Worm (Caenorhabditis elegans) whole organism, L4 larva: ENCODE data around the gene C25E10.11.

Experiments used
- D1046.2 ChIP-seq: fragments of 200-800 bp; sonication (Bioruptor generic); IDR thresholded peaks from 2 replicates; pipeline ENCODE4 v1.3.6; 2022; ENCODE audit warnings: missing genetic modification characterization, missing compliant biosample characterization
- F49E8.2 ChIP-seq: sonication (generic microtip); optimal IDR thresholded peaks from 2 replicates; lab custom pipeline; 2016; ENCODE audit warnings: missing compliant biosample characterization, mild to moderate bottlenecking, missing genetic modification characterization, borderline replicate concordance
- Y5F2A.4 ChIP-seq: fragments of 200-800 bp; sonication (Bioruptor generic); optimal IDR thresholded peaks from 2 replicates; lab custom pipeline; 2018; ENCODE audit warnings: mild to moderate bottlenecking, missing genetic modification characterization, missing compliant biosample characterization
- ZK337.2 ChIP-seq: fragments of 200-800 bp; sonication (Bioruptor generic); IDR thresholded peaks from 2 replicates; pipeline ENCODE4 v1.3.6; 2022; ENCODE audit warnings: missing genetic modification reagents, missing genetic modification characterization, missing compliant biosample characterization
- arid-1 ChIP-seq: fragments of 200-800 bp; sonication (Bioruptor generic); conservative IDR thresholded peaks from 2 replicates; pipeline ENCODE4 v1.3.6; 2022; ENCODE audit warnings: missing genetic modification reagents, missing genetic modification characterization, missing compliant biosample characterization
- ceh-20 ChIP-seq: fragments of 200-800 bp; sonication (Bioruptor generic); IDR thresholded peaks from 2 replicates; pipeline ENCODE4 v1.3.6; 2022; ENCODE audit warnings: missing genetic modification reagents, missing genetic modification characterization, missing compliant biosample characterization
- ceh-32 ChIP-seq: sonication (generic microtip); optimal IDR thresholded peaks from 2 replicates; lab custom pipeline; 2016; ENCODE audit warnings: mild to moderate bottlenecking, missing genetic modification characterization, missing compliant biosample characterization; ENCODE audit not compliant: poor library complexity
- ceh-44 ChIP-seq: fragments of 200-800 bp; sonication (Bioruptor generic); IDR thresholded peaks from 2 replicates; pipeline ENCODE4 v1.3.6; 2022; ENCODE audit warnings: missing genetic modification reagents, missing genetic modification characterization, missing compliant biosample characterization
- ceh-82 ChIP-seq: sonication (generic microtip); optimal IDR thresholded peaks from 2 replicates; lab custom pipeline; 2017; ENCODE audit warnings: missing biosample characterization, missing genetic modification characterization
- ces-1 ChIP-seq: fragments of 150-350 bp; sonication (generic microtip); optimal IDR thresholded peaks from 4 replicates; lab custom pipeline; 2014; ENCODE audit warnings: missing biosample characterization, missing genetic modification reagents, missing genetic modification characterization
- daf-16 ChIP-seq, 3 experiments: sonication (generic microtip); optimal IDR thresholded peaks; 2 replicates each; lab custom pipeline; 2016 to 2017; ENCODE audit warnings: missing genetic modification characterization in 3 of 3, missing genetic modification reagents in 3 of 3, mild to moderate bottlenecking in 2 of 3, missing compliant biosample characterization in 2 of 3, missing biosample characterization in 1 of 3, moderate library complexity in 1 of 3
- dmd-8 ChIP-seq: fragments of 200-800 bp; sonication (Bioruptor generic); IDR thresholded peaks from 2 replicates; pipeline ENCODE4 v1.3.6; 2022; ENCODE audit warnings: missing genetic modification characterization, missing compliant biosample characterization
- duxl-1 ChIP-seq: sonication (generic microtip); optimal IDR thresholded peaks from 2 replicates; lab custom pipeline; 2016; ENCODE audit warnings: mild to moderate bottlenecking, missing genetic modification characterization, moderate library complexity, missing compliant biosample characterization; ENCODE audit not compliant: poor library complexity
- dve-1 ChIP-seq: sonication (generic microtip); optimal IDR thresholded peaks from 2 replicates; lab custom pipeline; 2017; ENCODE audit warnings: antibody characterized with exemption, mild to moderate bottlenecking, missing genetic modification characterization, missing compliant biosample characterization; ENCODE audit not compliant: insufficient read depth
- egl-27 ChIP-seq: sonication (generic microtip); optimal IDR thresholded peaks from 3 replicates; lab custom pipeline; 2017; ENCODE audit warnings: missing biosample characterization, missing genetic modification reagents, missing genetic modification characterization
- fkh-10 ChIP-seq: fragments of 150-350 bp; optimal IDR thresholded peaks from 2 replicates; lab custom pipeline; 2014; ENCODE audit warnings: missing biosample characterization, missing genetic modification reagents, missing genetic modification characterization
- fos-1 ChIP-seq: fragments of 150-350 bp; optimal IDR thresholded peaks from 2 replicates; lab custom pipeline; 2014; ENCODE audit warnings: missing biosample characterization, missing genetic modification characterization
- hif-1 ChIP-seq, 2 experiments: sonication (generic microtip); optimal IDR thresholded peaks; 2 replicates each; lab custom pipeline; 2016 to 2017; ENCODE audit warnings: missing compliant biosample characterization in 2 of 2, missing genetic modification characterization in 2 of 2, missing genetic modification reagents in 2 of 2, missing genotype in 2 of 2, mild to moderate bottlenecking in 1 of 2
- hmg-1.1 ChIP-seq: fragments of 200-800 bp; sonication (Bioruptor generic); IDR thresholded peaks from 2 replicates; pipeline ENCODE4 v1.3.6; 2022; ENCODE audit warnings: missing genetic modification reagents, missing genetic modification characterization, missing compliant biosample characterization
- lim-7 ChIP-seq: fragments of 200-800 bp; sonication (Bioruptor generic); IDR thresholded peaks from 2 replicates; pipeline ENCODE4 v1.3.6; 2022; ENCODE audit warnings: missing genetic modification characterization, missing compliant biosample characterization
- lin-13 ChIP-seq: fragments of 150-350 bp; optimal IDR thresholded peaks from 2 replicates; lab custom pipeline; 2014; ENCODE audit warnings: missing biosample characterization, missing genetic modification reagents, missing genetic modification characterization
- lin-29 ChIP-seq: fragments of 200-800 bp; sonication (Bioruptor generic); IDR thresholded peaks from 2 replicates; pipeline ENCODE4 v1.3.6; 2022; ENCODE audit warnings: missing genetic modification reagents, missing genetic modification characterization, missing compliant biosample characterization
- lin-38 ChIP-seq: fragments of 200-800 bp; sonication (Bioruptor generic); IDR thresholded peaks from 2 replicates; pipeline ENCODE4 v1.3.6; 2022; ENCODE audit warnings: missing genetic modification reagents, missing genetic modification characterization, missing compliant biosample characterization
- lin-39 ChIP-seq: fragments of 150-350 bp; optimal IDR thresholded peaks from 2 replicates; lab custom pipeline; 2014; ENCODE audit warnings: missing biosample characterization, missing genetic modification reagents, missing genetic modification characterization
- lsy-2 ChIP-seq, 2 experiments: fragments of 150-350 bp in 1 of 2; sonication (generic microtip) in 1 of 2; optimal IDR thresholded peaks; 2 replicates each; lab custom pipeline; 2014 to 2017; ENCODE audit warnings: missing biosample characterization in 2 of 2, missing genetic modification characterization in 2 of 2
- madf-5 ChIP-seq, 2 experiments: fragments of 200-800 bp; sonication (Bioruptor generic); IDR thresholded peaks; 2 replicates each; pipeline ENCODE4 v1.3.6; 2022; ENCODE audit warnings: missing compliant biosample characterization in 2 of 2, missing genetic modification characterization in 2 of 2
- madf-9 ChIP-seq: fragments of 200-800 bp; sonication (Bioruptor generic); conservative IDR thresholded peaks from 2 replicates; pipeline ENCODE4 v1.3.6; 2022; ENCODE audit warnings: missing genetic modification reagents, missing genetic modification characterization, missing compliant biosample characterization
- mes-2 ChIP-seq: sonication (generic microtip); optimal IDR thresholded peaks from 2 replicates; lab custom pipeline; 2016; ENCODE audit warnings: missing genotype, mild to moderate bottlenecking, missing genetic modification characterization, missing compliant biosample characterization; ENCODE audit not compliant: poor library complexity, severe bottlenecking
- nhr-10 ChIP-seq: fragments of 150-350 bp; optimal IDR thresholded peaks from 2 replicates; lab custom pipeline; 2014; ENCODE audit warnings: missing biosample characterization, missing genetic modification characterization
- nhr-102 ChIP-seq: sonication (generic microtip); optimal IDR thresholded peaks from 2 replicates; lab custom pipeline; 2016; ENCODE audit warnings: mild to moderate bottlenecking, missing genetic modification characterization, moderate library complexity, missing compliant biosample characterization
- nhr-111 ChIP-seq: fragments of 200-800 bp; sonication (Bioruptor generic); optimal IDR thresholded peaks from 2 replicates; lab custom pipeline; 2018; ENCODE audit warnings: mild to moderate bottlenecking, missing genetic modification characterization, missing compliant biosample characterization
- nhr-237 ChIP-seq: sonication (generic microtip); optimal IDR thresholded peaks from 2 replicates; lab custom pipeline; 2017; ENCODE audit warnings: missing biosample characterization, missing genetic modification characterization
- nhr-25 ChIP-seq: sonication (generic microtip); optimal IDR thresholded peaks from 2 replicates; lab custom pipeline; 2017; ENCODE audit warnings: missing genetic modification characterization, mild to moderate bottlenecking, missing compliant biosample characterization, antibody characterized with exemption, moderate library complexity, borderline replicate concordance; ENCODE audit not compliant: insufficient read depth
- nhr-28 ChIP-seq: fragments of 150-350 bp; optimal IDR thresholded peaks from 2 replicates; lab custom pipeline; 2014; ENCODE audit warnings: missing biosample characterization, missing genetic modification characterization
- nhr-6 ChIP-seq: fragments of 150-350 bp; optimal IDR thresholded peaks from 2 replicates; lab custom pipeline; 2014; ENCODE audit warnings: missing biosample characterization, missing genetic modification characterization
- nhr-76 ChIP-seq: fragments of 150-350 bp; optimal IDR thresholded peaks from 2 replicates; lab custom pipeline; 2014; ENCODE audit warnings: missing biosample characterization, missing genetic modification characterization
- pha-4 ChIP-seq, 2 experiments: fragments of 150-350 bp in 1 of 2; fragments of 200-800 bp in 1 of 2; sonication (Bioruptor generic) in 1 of 2; IDR thresholded peaks in 1 of 2; optimal IDR thresholded peaks in 1 of 2; 2 replicates each; pipeline versions ENCODE4 v1.3.6 to Lab custom; 2014 to 2022; ENCODE audit warnings: missing genetic modification characterization in 2 of 2, missing genetic modification reagents in 2 of 2, missing biosample characterization in 1 of 2, missing compliant biosample characterization in 1 of 2
- saeg-2 ChIP-seq: fragments of 200-800 bp; sonication (Bioruptor generic); IDR thresholded peaks from 2 replicates; pipeline ENCODE4 v1.3.6; 2022; ENCODE audit warnings: missing genetic modification reagents, missing genetic modification characterization, missing compliant biosample characterization
- sdz-12 ChIP-seq: fragments of 200-800 bp; sonication (Bioruptor generic); optimal IDR thresholded peaks from 2 replicates; lab custom pipeline; 2018; ENCODE audit warnings: mild to moderate bottlenecking, missing genetic modification characterization, missing compliant biosample characterization
- set-16 ChIP-seq: fragments of 200-800 bp; sonication (Bioruptor generic); IDR thresholded peaks from 2 replicates; pipeline ENCODE4 v1.3.6; 2022; ENCODE audit warnings: missing genetic modification reagents, missing genetic modification characterization, missing compliant biosample characterization
- spr-1 ChIP-seq: sonication (generic microtip); optimal IDR thresholded peaks from 2 replicates; lab custom pipeline; 2016; ENCODE audit warnings: mild to moderate bottlenecking, missing genetic modification characterization, missing compliant biosample characterization
- spr-3 ChIP-seq: fragments of 200-800 bp; sonication (Bioruptor generic); optimal IDR thresholded peaks from 2 replicates; lab custom pipeline; 2018; ENCODE audit warnings: mild to moderate bottlenecking, missing genetic modification characterization, missing compliant biosample characterization
- tag-97 ChIP-seq: fragments of 200-800 bp; sonication (Bioruptor generic); IDR thresholded peaks from 2 replicates; pipeline ENCODE4 v1.3.6; 2022; ENCODE audit warnings: missing genetic modification characterization, missing compliant biosample characterization
- unc-62 ChIP-seq, 3 experiments: fragments of 150-350 bp in 1 of 3; sonication (generic microtip); optimal IDR thresholded peaks in 2 of 3; peaks in 1 of 3; 1 replicate in 1 of 3; 2 replicates in 2 of 3; lab custom pipeline; 2014 to 2017; ENCODE audit warnings: missing biosample characterization in 3 of 3, missing genetic modification characterization in 3 of 3, missing genetic modification reagents in 3 of 3, missing genotype in 1 of 3
- zag-1 ChIP-seq: fragments of 150-350 bp; optimal IDR thresholded peaks from 2 replicates; lab custom pipeline; 2014; ENCODE audit warnings: missing biosample characterization, missing genetic modification characterization
- zfp-3 ChIP-seq: fragments of 200-800 bp; sonication (Bioruptor generic); conservative IDR thresholded peaks from 2 replicates; pipeline ENCODE4 v1.3.6; 2022; ENCODE audit warnings: missing genetic modification reagents, missing genetic modification characterization, missing compliant biosample characterization
- ztf-11 ChIP-seq: fragments of 150-350 bp; optimal IDR thresholded peaks from 2 replicates; lab custom pipeline; 2014; ENCODE audit warnings: missing biosample characterization, missing genetic modification characterization
- ztf-7 ChIP-seq: fragments of 150-350 bp; optimal IDR thresholded peaks from 2 replicates; lab custom pipeline; 2014; ENCODE audit warnings: missing biosample characterization, missing genetic modification characterization

Gene C25E10.11

DNA sequence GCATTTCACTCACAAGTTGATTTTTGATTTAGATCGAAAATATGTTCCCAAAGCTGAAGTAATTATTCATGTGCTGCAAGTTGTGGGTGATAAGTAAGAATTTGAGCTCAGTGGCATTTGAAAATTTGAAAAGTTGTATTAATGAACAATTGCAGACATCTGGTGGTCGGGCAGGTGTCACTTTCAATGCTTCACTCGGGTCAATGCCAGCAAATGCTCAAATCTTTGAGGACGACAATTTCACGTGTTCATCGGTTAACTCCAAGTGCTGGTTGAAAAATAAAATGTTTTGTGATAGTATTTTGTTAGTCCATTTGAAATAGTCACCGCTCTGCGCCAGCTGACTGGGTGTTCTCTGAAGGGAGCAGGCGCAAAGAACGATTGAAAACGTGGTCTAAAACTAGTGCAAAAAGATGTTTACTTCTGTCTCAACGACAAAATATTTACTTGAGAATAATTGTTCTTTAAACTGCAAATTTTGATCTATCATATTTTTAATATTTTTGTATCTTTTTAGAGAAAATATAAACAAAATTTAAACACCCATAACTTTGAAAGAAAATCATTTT is 35.6 kb upstream of the C25E10.11 start (continued):
- TF ChIP-seq nhr-76 (tag; lab: Kevin White, UChicago) (no peak), spr-3 (GFP tag; lab: Kevin White, UChicago) (no peak), nhr-10 (tag; lab: Kevin White, UChicago) (no peak), daf-16 (GFP tag; optimal IDR thresholded peaks at IDR 0.05; lab: Kevin White, UChicago) (peak in 1 of 2 experiments; percentile 95), daf-16 (tag; optimal IDR thresholded peaks at IDR 0.05; lab: Kevin White, UChicago) (peak; percentile 99), sdz-12 (GFP tag; lab: Kevin White, UChicago) (no peak), lsy-2 (tag; optimal IDR thresholded peaks at IDR 0.05; lab: Kevin White, UChicago) (peak; percentile 7 to 68), set-16 (GFP tag; lab: Robert Waterston, UW) (no peak), pha-4 (GFP tag; IDR thresholded peaks at IDR 0.05; lab: Robert Waterston, UW) (no peak), pha-4 (tag; optimal IDR thresholded peaks at IDR 0.05; lab: Kevin White, UChicago) (peak; percentile 52), Y5F2A.4 (GFP tag; lab: Kevin White, UChicago) (no peak), unc-62 (GFP tag; optimal IDR thresholded peaks at IDR 0.05 in 1 of 2; lab: Kevin White, UChicago) (peak in 1 of 2 experiments; percentile 64), unc-62 (tag; optimal IDR thresholded peaks at IDR 0.05; lab: Kevin White, UChicago) (no peak), ceh-32 (tag; lab: Kevin White, UChicago) (no peak), lim-7 (no peak), hmg-1.1 (GFP tag; lab: Robert Waterston, UW) (no peak), nhr-111 (GFP tag; lab: Kevin White, UChicago) (no peak), F49E8.2 (tag; lab: Kevin White, UChicago) (no peak), ces-1 (GFP tag; lab: Kevin White, UChicago) (no peak), ZK337.2 (GFP tag; lab: Robert Waterston, UW) (no peak), mes-2 (tag; lab: Kevin White, UChicago) (no peak), saeg-2 (GFP tag; lab: Robert Waterston, UW) (no peak), ceh-44 (GFP tag; lab: Robert Waterston, UW) (no peak), duxl-1 (tag; lab: Kevin White, UChicago) (no peak), lin-38 (GFP tag; lab: Robert Waterston, UW) (no peak), lin-39 (tag; lab: Kevin White, UChicago) (no peak), fos-1 (tag; lab: Kevin White, UChicago) (no peak), nhr-28 (tag; lab: Kevin White, UChicago) (peak; percentile 80), nhr-102 (tag; lab: Kevin White, UChicago) (no peak), egl-27 (tag; lab: Kevin White, UChicago) (no peak), nhr-237 (tag; lab: Kevin White, UChicago) (no peak), nhr-6 (tag; lab: Kevin White, UChicago) (no peak), D1046.2 (GFP tag; lab: Robert Waterston, UW) (no peak), tag-97 (GFP tag; lab: Robert Waterston, UW) (no peak), fkh-10 (GFP tag; lab: Kevin White, UChicago) (no peak), ztf-7 (no peak), dmd-8 (no peak), lin-13 (GFP tag; lab: Kevin White, UChicago) (no peak), arid-1 (GFP tag; lab: Robert Waterston, UW) (no peak), zfp-3 (GFP tag; lab: Robert Waterston, UW) (no peak), madf-9 (GFP tag; lab: Robert Waterston, UW) (no peak), hif-1 (tag; optimal IDR thresholded peaks at IDR 0.05; lab: Kevin White, UChicago) (peak in 1 of 2 experiments; percentile 39), dve-1 (tag; lab: Kevin White, UChicago) (peak; percentile 86), ceh-82 (tag; lab: Kevin White, UChicago) (no peak), nhr-25 (no peak), ztf-11 (no peak), madf-5 (GFP tag; IDR thresholded peaks at IDR 0.05; lab: Robert Waterston, UW) (no peak), ceh-20 (no peak), zag-1 (tag; lab: Kevin White, UChicago) (no peak), spr-1 (tag; lab: Kevin White, UChicago) (no peak), lin-29 (no peak)
